Fruit fly (Drosophila melanogaster) whole organism, pupa: ENCODE data around the gene FoxL1.

Experiments used
- CG12605 ChIP-seq: fragments of 200-800 bp; sonication (Bioruptor generic); IDR thresholded peaks from 2 replicates; pipeline ENCODE4 v1.3.6; 2022; ENCODE audit warnings: missing biosample characterization, missing genetic modification characterization
- CG13204 ChIP-seq: fragments of 200-800 bp; sonication (Bioruptor generic); optimal IDR thresholded peaks from 2 replicates; lab custom pipeline; 2018; ENCODE audit warnings: missing biosample characterization, mild to moderate bottlenecking, missing genetic modification characterization, moderate library complexity
- CG34367 ChIP-seq: fragments of 200-800 bp; sonication (Bioruptor generic); optimal IDR thresholded peaks from 2 replicates; lab custom pipeline; 2018; ENCODE audit warnings: missing biosample characterization, mild to moderate bottlenecking, missing genetic modification characterization
- CG8159 ChIP-seq: fragments of 200-800 bp; sonication (Bioruptor generic); optimal IDR thresholded peaks from 3 replicates; lab custom pipeline; 2018; ENCODE audit warnings: missing biosample characterization, mild to moderate bottlenecking, missing genetic modification characterization, moderate library complexity
- CG8301 ChIP-seq: fragments of 200-800 bp; sonication (Bioruptor generic); optimal IDR thresholded peaks from 2 replicates; lab custom pipeline; 2018; ENCODE audit warnings: missing biosample characterization, mild to moderate bottlenecking, missing genetic modification characterization
- Pif1A ChIP-seq: fragments of 200-800 bp; sonication (Bioruptor generic); optimal IDR thresholded peaks from 3 replicates; lab custom pipeline; 2016; ENCODE audit warnings: missing biosample characterization, missing genetic modification characterization
- Pif1B ChIP-seq: fragments of 200-800 bp; sonication (Bioruptor generic); optimal IDR thresholded peaks from 3 replicates; lab custom pipeline; 2016; ENCODE audit warnings: missing biosample characterization, missing genetic modification characterization
- Snoo ChIP-seq: fragments of 200-800 bp; sonication (Bioruptor generic); optimal IDR thresholded peaks from 3 replicates; lab custom pipeline; 2017; ENCODE audit warnings: missing biosample characterization, mild to moderate bottlenecking, missing genetic modification characterization, inconsistent platforms
- fd96Ca ChIP-seq: fragments of 200-800 bp; sonication (Bioruptor generic); IDR thresholded peaks from 3 replicates; pipeline ENCODE4 v1.3.6; 2022; ENCODE audit warnings: missing biosample characterization, missing genetic modification characterization
- gl ChIP-seq: fragments of 200-800 bp; sonication (Bioruptor generic); optimal IDR thresholded peaks from 2 replicates; lab custom pipeline; 2018; ENCODE audit warnings: missing biosample characterization, mild to moderate bottlenecking, missing genetic modification characterization
- rn ChIP-seq: fragments of 200-800 bp; sonication (Bioruptor generic); IDR thresholded peaks from 2 replicates; pipeline ENCODE4 v1.3.6; 2022; ENCODE audit warnings: missing biosample characterization, missing genetic modification characterization

- TF ChIP-seq Pif1A (GFP tag; lab: Kevin White, UChicago) (no peak), CG8159 (tag; lab: Kevin White, UChicago) (no peak), Snoo (tag; lab: Kevin White, UChicago) (no peak), fd96Ca (peak; percentile 52; the same call in 1 of the 3 replicates), CG8301 (tag; lab: Kevin White, UChicago) (no peak), gl (tag; lab: Kevin White, UChicago) (no peak), CG34367 (tag; lab: Kevin White, UChicago) (no peak), CG12605 (GFP tag; lab: Robert Waterston, UW) (no peak), rn (GFP tag; lab: Robert Waterston, UW) (no peak), Pif1B (no peak), CG13204 (no peak)
Observed at dm6 chr3L:4056812-4057211, 38.1 kb downstream of the FoxL1 start.
